Worm (Caenorhabditis elegans) whole organism, L3 larva: ENCODE measurements around the gene srd-58.

ENCODE experiments used
- egl-27 ChIP-seq: sonication (generic microtip); optimal IDR thresholded peaks from 4 replicates; lab custom pipeline; 2017; ENCODE audit warnings: missing biosample characterization, missing genetic modification reagents, missing genetic modification characterization
- nhr-237 ChIP-seq: fragments of 150-350 bp; optimal IDR thresholded peaks from 2 replicates; lab custom pipeline; 2014; ENCODE audit warnings: missing biosample characterization, missing genetic modification characterization
- pha-4 ChIP-seq: fragments of 150-350 bp; optimal IDR thresholded peaks from 2 replicates; lab custom pipeline; 2014; ENCODE audit warnings: missing biosample characterization, missing genetic modification reagents, missing genetic modification characterization

DNA sequence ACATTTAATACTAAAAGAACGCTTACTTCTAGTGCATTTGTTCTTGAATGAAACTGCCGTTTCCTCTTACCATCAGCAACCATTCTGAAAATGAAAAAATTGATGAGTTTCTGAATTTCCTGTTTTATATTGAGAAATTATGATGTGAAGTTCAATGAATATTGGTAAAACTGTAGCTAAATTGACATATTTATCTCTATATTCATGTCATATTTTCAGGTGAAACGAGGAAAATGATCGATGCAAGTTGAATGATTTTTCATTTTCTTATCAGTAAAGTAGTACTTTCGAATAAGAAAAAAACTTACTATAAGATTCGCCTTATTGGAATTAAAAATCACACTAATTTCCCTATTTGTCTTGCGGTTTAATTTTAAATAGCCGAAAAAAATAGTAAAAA lies 5.3 kb upstream of the srd-58 start, which contains the start of gene E04F6.15:
- TF ChIP-seq nhr-237 (tag; lab: Kevin White, UChicago) (no peak), egl-27 (tag; lab: Kevin White, UChicago) (no peak), pha-4 (tag; lab: Kevin White, UChicago) (no peak)
